Worm (Caenorhabditis elegans) whole organism, L1 larva: ENCODE results near the gene crld-1.

Source experiments
- alr-1 ChIP-seq: fragments of 200-800 bp; sonication (Bioruptor generic); optimal IDR thresholded peaks from 2 replicates; lab custom pipeline; 2018; ENCODE audit warnings: borderline replicate concordance, mild to moderate bottlenecking, missing genetic modification characterization, missing compliant biosample characterization
- ama-1 ChIP-seq: fragments of 150-350 bp; optimal IDR thresholded peaks from 2 replicates; lab custom pipeline; 2014
- elt-2 ChIP-seq: sonication (generic microtip); optimal IDR thresholded peaks from 2 replicates; lab custom pipeline; 2016; ENCODE audit warnings: missing genetic modification characterization, mild to moderate bottlenecking, inconsistent platforms, missing compliant biosample characterization, missing genetic modification reagents
- irx-1 ChIP-seq: sonication (generic microtip); optimal IDR thresholded peaks from 2 replicates; lab custom pipeline; 2016; ENCODE audit warnings: missing genetic modification characterization, missing compliant biosample characterization
- pqm-1 ChIP-seq: sonication (generic microtip); optimal IDR thresholded peaks from 3 replicates; lab custom pipeline; 2017; ENCODE audit warnings: missing biosample characterization, missing genetic modification characterization
- snpc-4 ChIP-seq: fragments of 150-350 bp; optimal IDR thresholded peaks from 2 replicates; lab custom pipeline; 2014; ENCODE audit warnings: missing biosample characterization, missing genetic modification characterization
- unc-86 ChIP-seq: sonication (generic microtip); optimal IDR thresholded peaks from 2 replicates; lab custom pipeline; 2016; ENCODE audit warnings: missing genetic modification characterization, missing compliant biosample characterization
- xbp-1 ChIP-seq: sonication (generic microtip); optimal IDR thresholded peaks from 2 replicates; lab custom pipeline; 2016; ENCODE audit warnings: missing genetic modification characterization, missing compliant biosample characterization

DNA sequence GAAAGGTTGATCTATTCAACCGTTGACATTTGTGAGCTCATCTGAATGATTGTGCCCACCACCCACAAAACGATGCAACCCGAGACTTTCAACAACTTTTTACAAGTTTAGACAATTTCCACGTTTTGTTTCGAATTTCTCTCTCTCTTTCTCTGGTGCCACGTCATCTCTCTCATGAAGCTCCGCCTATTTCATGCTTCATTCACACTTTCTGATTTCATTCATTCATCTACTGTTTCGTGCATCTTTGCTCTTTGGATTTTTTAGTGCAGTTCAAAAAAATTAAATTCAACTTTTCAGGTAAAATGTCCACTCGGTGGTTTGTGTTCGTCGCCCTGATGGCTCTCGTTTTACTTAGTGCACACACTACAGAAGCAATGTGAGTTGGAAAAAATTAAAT is 5.0 kb downstream of the crld-1 start, which contains the start of gene nlp-79:
- TF ChIP-seq pqm-1 (tag; lab: Kevin White, UChicago) (no peak), irx-1 (no peak), unc-86 (tag; lab: Kevin White, UChicago) (no peak), xbp-1 (tag; lab: Kevin White, UChicago) (no peak), ama-1 (lab: Kevin White, UChicago) (no peak), alr-1 (tag; lab: Kevin White, UChicago) (no peak), elt-2 (tag; lab: Kevin White, UChicago) (no peak), snpc-4 (tag; lab: Kevin White, UChicago) (no peak)
